Worm (Caenorhabditis elegans) whole organism, mixed stage, embryonic: ENCODE data around the gene polk-1.

Experiments used
- ceh-83 ChIP-seq: fragments of 200-800 bp; sonication (Bioruptor generic); optimal IDR thresholded peaks from 2 replicates; lab custom pipeline; 2018; ENCODE audit warnings: mild to moderate bottlenecking, missing genetic modification characterization, missing compliant biosample characterization
- drap-1 ChIP-seq: fragments of 200-800 bp; sonication (Bioruptor generic); optimal IDR thresholded peaks from 3 replicates; lab custom pipeline; 2018; ENCODE audit warnings: mild to moderate bottlenecking, missing genetic modification characterization, missing compliant biosample characterization
- ham-2 ChIP-seq: fragments of 200-800 bp; sonication (Bioruptor generic); optimal IDR thresholded peaks from 2 replicates; lab custom pipeline; 2018; ENCODE audit warnings: mild to moderate bottlenecking, missing genetic modification characterization, missing compliant biosample characterization
- nhr-12 ChIP-seq: fragments of 150-350 bp; optimal IDR thresholded peaks from 2 replicates; lab custom pipeline; 2014; ENCODE audit warnings: missing biosample characterization, missing genetic modification characterization
- sptf-1 ChIP-seq: sonication (generic microtip); optimal IDR thresholded peaks from 2 replicates; lab custom pipeline; 2017; ENCODE audit warnings: mild to moderate bottlenecking, missing genetic modification characterization, moderate library complexity, missing compliant biosample characterization

The polk-1 gene

ce11 chrIII:8577534-8577933 is 50.9 kb downstream of the polk-1 start:
- no peak for TF ChIP-seq ceh-83 (GFP tag; lab: Kevin White, UChicago)
- no peak for TF ChIP-seq ham-2 (GFP tag; lab: Kevin White, UChicago)
- no peak for TF ChIP-seq drap-1 (GFP tag; lab: Kevin White, UChicago)
- TF ChIP-seq sptf-1 = no peak
- no peak for TF ChIP-seq nhr-12 (tag; lab: Kevin White, UChicago)
- TF ChIP-seq, all 35 proteins: peak for 0
